Fruit fly (Drosophila melanogaster): ENCODE data around the gene Cep290.

Cep290 gene

DNA sequence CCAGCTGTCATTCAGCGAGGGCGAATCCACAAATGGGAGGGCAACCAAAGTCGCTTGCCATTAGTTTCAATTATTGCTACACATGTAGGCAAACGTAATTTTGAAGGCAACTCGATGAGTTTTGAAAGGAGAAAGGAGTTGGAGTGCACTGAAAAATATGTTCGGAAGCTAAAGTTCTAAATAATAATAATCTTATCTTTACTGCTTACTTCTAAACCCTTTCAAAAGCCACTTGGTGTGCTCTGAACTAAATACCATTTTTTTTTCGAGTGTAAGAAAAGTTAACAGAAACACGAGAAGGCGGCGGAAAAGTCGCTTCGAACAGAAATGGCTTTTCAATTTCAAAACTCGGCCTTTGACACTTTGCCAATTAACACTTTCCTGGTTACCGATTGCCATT, at the start of gene Cep290:
Gene Cep290, plus strand, starts transcription at position 301 of the 400 bp plus-strand sequence.
- TF ChIP-seq CG8478 (optimal IDR thresholded peaks at IDR 0.05), result no peak
- no peak for TF ChIP-seq CTCF (optimal IDR thresholded peaks at IDR 0.05)

DNA sequence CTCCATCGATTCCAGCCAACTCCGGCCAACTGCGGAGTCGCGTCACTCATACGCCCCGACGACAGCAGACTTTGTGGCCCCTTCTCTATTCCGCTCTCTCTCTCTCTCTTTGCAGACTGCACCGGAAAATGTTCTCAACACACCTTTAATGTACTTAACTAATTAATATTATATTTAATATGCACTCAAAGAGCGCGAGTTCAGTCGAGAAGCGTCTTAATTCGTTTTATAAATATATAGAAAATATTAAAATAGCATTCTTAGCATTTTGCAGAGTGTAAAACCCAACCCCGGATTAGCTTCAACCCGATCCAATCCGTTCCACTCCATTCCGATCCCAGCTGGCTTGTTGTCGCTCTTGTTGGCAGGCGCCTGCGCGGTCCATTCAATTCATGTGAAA, 49.3 kb upstream of the Cep290 start:
- no peak for TF ChIP-seq CTCF (optimal IDR thresholded peaks at IDR 0.05)
- no peak for TF ChIP-seq CG8478 (optimal IDR thresholded peaks at IDR 0.05)

DNA sequence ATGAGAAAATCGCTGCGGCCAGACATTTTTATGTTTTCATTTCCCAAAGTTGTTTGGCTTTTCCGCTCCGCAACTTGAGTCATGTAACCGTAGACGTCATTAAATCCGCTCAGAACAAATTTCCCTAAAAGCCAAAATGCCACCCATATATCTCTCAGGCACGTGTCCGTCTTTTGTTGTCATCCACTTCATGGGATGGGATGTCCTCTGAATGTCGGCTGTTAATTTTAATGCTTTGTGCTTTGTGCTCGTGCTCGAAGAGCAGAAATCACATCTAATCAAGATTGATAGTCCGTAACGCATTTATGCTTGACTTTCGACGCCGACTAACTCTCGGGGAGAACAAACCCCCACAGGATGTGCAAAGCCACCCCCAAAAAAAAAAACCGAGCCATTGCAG, 48.7 kb upstream of the Cep290 start:
- no peak for TF ChIP-seq CG8478 (optimal IDR thresholded peaks at IDR 0.05)
- no peak for TF ChIP-seq CTCF (optimal IDR thresholded peaks at IDR 0.05)

DNA sequence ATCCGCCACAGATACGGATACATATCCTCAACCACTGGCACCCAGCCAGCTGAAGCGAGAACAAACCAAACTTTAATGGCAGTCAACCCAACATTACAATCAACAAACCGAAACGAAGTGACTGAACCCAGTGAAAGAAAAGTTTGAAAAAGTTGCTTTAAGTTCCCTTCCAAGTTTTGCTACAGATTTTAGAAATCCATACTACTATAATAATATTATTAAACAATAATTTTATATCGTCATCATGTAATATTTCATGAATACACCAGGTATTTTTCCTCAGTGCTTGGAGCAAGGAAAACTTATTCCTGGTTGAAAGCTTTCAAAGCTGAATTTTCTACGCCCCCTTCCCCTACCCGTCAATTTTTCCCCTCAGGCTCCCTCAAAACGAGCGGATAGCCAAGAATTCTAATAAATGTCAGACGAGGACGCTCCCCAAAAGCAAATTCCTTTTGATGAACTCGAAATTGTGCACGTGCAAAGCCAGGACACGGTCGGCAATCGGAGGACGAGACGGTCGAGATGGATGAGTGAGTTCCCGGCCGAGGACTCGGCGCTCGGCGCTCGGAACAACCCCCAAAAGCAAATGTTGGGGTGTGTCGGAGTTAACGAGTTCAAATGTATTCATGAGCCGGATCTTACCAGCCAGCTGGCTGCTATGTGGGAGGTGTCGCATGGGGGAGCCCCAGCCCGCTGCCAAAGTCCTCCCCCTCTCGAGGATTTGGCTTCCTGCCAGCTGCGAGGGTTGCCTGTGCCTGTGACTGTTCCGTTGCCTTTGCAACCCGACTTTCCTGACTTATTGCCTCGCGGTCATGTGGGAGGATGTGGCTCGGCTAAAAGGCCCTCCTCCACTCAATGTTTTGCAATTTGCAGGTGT, 46.6 kb upstream of the Cep290 start:
- TF ChIP-seq CTCF (optimal IDR thresholded peaks at IDR 0.05) (no peak), CG8478 (optimal IDR thresholded peaks at IDR 0.05) (no peak)

DNA sequence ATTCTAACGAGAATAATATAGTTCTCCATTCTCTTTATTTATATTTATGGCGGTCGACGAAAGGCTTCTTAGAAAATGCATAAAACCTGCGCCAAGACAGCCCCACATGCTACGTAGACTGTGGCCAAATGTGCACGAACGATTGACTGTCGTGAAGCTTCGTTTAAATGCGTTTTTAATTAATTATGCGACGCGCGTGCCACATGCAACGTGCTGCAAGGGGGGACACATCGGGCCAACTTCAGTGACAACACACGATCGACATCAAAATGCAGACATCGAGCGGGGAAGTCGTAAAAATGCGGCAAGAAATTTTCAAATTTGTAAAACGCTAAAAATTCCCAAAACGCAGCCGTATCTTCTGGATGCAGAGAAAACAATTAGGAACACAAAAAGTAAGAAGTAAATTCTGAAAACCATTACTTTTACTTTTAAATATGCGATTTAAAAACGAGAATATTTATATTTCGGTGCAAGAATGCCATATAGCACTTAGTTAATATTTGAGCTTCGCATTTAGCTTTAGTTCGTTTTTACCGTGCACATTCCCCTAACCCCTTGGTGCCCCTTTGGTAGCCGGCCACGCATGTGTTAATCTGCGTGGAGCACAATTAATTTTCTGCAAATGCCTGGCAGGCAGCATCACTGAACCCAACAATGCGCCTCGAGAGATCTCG, 43.8 kb upstream of the Cep290 start:
- TF ChIP-seq CTCF (optimal IDR thresholded peaks at IDR 0.05) (no peak), CG8478 (optimal IDR thresholded peaks at IDR 0.05) (no peak)

DNA sequence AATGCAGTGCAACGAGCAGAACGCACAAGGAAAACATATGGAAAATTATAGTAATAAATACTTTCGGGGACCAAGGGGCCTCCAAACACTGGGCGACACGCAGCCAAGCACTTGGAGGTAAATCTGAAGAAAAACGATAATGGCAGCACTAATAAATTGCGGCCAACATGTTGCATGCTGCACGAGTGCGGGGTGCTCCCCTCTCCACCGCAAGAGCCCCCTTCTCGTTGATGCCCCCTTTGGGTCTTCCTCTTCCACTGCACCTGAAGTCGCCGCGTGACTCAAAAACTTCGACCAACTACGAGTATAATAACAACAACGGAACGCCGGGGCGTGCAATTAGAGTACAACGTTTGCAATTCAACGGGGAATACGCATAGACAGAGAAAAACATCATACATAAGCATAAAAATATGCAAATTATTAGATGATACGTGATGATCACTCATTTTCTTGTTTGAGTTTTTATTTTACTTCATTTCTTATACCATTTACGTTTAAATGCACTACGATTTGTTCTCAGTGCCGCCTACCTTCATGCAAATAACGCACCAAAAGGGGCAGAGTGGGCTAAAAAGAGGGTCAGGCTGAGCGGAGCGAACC, 41.8 kb upstream of the Cep290 start:
- TF ChIP-seq CTCF (optimal IDR thresholded peaks at IDR 0.05), result no peak
- TF ChIP-seq CG8478 (optimal IDR thresholded peaks at IDR 0.05), result no peak

DNA sequence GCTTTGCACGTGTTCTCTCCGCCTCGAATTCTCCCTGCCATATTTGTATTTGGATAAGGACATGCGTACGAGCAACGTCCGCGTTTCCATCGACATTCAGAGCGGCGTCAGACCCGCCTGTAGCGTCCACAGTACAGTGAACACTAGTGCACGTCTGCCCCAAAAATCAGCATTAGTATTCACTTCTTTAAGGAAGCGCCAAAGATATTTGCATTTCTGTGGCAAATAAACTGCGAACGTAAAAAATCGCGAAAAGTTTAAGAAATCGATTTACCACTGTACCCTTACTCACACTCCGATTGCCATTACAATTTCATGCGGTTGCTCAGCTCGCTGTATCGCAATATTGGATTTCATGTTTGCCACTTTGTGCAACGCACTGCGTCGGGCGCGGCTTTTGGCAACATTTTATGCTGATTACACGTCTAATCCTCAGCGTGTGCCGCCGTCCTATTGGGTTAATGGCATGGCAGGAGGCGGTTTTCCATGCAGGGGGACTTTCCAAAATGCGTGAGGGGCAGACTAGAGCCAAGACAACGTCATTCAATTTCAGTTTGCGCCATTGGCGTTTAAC, 40.9 kb upstream of the Cep290 start:
- TF ChIP-seq CG8478 (optimal IDR thresholded peaks at IDR 0.05) (no peak), CTCF (optimal IDR thresholded peaks at IDR 0.05) (no peak)

DNA sequence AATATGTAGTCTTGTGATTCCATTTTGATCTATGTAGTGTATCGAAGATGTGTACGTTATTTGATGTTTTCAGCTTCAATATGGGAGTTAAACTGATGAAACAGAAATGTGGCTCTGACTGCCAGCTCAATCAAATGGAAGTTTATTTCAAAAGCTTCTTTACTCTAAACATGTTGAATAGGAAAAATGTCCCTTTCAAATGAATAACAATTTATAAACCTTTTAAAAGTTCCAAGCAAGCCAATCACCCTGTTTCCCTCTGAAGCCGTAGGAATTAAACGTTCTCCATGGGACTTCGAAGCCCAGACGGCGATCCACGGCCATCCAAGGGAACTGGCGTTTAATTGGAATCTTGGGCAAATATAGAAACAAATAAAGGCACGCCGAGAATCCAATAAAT, 39.8 kb upstream of the Cep290 start, which contains the start of gene CG13898:
Gene CG13898, minus strand, starts transcription at position 101 of the 400 bp plus-strand sequence.
- TF ChIP-seq CG8478 (optimal IDR thresholded peaks at IDR 0.05) (no peak), CTCF (optimal IDR thresholded peaks at IDR 0.05) (no peak)

DNA sequence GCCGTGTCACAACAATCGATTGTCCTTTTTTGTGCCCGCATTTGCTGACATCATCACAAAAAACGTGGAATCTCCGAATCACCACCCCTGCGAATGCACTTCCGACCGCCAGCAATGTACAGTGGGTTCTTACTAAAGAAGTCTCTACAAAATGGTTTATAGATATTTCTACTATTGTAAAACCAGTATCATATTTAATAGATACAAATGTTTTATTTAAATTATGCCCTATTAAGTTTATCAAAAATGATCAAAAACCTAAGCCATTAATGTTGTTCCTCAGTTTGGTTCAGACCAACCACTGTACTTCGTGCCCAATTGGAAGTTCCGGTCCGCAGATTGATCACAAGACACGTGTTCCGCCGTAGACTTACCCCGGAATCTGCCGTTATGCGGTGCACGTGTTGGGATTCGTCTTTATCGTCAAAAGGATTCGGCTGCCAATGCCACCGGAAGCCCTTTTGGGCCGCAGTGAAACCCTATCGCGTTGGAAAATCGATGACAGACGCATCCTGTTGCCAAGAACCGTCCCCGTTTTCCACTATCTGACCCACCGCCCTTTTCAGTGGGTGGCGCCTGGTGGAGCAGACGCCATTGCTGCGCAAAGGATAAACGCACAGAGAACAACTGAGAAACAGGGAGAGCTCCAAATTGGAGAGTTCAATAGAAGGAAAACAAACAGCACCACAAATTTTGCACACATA, 39.0 kb upstream of the Cep290 start:
- TF ChIP-seq CG8478 (optimal IDR thresholded peaks at IDR 0.05) (no peak), CTCF (optimal IDR thresholded peaks at IDR 0.05) (no peak)

DNA sequence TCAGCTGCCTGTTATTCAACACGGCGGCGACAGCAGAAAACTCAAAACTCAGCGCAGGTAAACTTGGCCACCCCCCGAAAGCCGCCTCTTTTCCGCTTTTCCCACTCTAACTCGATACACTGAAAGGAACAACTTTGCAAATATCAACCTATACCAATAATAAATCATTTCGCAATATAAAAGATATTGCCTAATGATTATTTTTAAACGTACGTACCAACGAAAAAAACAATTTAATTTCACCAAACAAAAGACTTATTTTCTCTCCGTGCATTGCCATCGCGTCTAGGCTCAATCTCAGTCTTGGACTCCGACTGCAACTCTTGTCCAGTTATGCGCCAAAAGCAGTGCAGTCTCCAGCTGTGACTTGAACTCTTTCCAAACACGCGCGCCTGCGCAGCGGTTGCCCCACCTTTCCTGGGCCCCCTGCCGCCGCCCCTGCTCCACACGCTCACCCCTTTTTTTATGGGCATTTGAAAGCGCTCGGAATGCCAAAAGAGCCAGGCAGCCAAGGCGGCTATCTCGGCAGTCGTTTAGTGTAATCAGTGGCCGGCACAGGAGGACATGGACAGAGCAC, 38.0 kb upstream of the Cep290 start:
- TF ChIP-seq CG8478 (optimal IDR thresholded peaks at IDR 0.05) (no peak), CTCF (optimal IDR thresholded peaks at IDR 0.05) (no peak)

DNA sequence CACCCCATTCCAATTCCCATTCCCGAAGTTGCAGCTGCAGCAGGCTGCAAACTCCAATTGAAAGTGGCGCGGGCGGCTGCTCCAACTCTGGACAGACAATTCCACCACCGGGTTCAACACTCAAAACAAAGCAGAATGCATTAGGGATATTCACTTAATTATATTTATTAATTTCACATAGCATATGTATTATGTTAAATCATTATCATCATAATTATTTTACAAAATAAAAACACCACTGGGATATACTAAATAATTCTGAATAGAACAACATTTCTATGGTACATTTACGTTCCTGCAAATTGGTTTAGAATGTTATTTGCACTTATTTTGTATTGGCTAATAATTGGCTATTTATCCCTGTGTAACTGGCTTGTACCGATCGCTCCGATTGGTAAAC, 36.3 kb upstream of the Cep290 start:
- TF ChIP-seq CG8478 (optimal IDR thresholded peaks at IDR 0.05) (no peak), CTCF (optimal IDR thresholded peaks at IDR 0.05) (no peak)

DNA sequence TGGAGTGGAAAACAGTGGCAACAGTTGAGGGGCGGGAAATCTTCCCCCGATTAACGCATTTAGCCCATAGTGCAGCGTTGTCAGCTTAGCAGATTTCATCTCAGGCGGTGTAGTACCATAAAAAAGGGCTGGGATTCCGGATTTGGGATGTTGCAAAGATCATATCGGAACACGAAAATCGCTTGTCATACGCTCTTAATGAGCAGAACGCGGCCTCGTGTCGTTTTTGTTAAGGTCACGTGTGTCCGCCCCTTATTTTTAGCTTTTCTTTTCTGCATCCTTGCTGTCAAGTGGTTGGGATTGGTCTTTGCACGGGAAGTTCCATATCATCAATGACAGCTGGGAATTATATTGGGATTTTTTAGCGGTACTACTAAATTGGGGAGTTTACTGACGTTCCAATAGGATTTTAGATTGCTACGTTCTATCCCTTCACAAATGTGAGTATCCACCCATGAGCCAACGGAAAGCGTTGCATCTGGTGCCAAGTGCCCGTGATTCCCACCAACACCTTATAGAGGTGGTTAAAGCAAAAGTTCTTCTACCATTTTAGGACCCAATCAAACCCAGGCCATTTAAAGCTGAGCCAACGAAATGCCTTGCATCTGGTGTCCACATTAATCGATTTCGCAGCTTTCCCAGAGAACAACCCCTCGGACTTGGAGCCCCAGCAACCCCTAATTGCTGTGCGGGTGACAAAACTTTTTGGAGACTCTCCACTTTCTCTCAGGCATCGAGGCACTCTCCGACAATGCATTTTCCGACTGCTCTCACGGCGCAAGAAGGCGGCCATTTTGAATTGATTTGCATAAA, 34.8 kb upstream of the Cep290 start:
- TF ChIP-seq CTCF (optimal IDR thresholded peaks at IDR 0.05) (no peak), CG8478 (optimal IDR thresholded peaks at IDR 0.05) (no peak)

DNA sequence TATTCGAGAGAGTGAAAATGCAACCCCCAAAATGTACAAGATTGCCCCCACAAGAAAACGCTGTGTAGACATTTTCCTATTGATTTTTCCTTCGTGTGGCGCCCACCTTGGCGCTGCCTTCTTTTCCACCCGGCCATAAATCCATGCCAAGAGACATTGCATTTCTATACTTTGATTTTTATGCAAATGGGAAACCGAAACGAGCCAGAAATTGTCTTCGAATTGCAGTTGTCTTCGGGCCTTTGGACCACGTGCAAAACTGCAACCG, 34.3 kb upstream of the Cep290 start:
- TF ChIP-seq CG8478 (optimal IDR thresholded peaks at IDR 0.05) (no peak), CTCF (optimal IDR thresholded peaks at IDR 0.05) (no peak)

All from S2 (cell line).